Fruit fly (Drosophila melanogaster) whole organism, adult: Measurements from ENCODE around the gene Ir7b.

ENCODE experiments used
- CG12768 ChIP-seq: fragments of 200-800 bp; sonication (Bioruptor generic); optimal IDR thresholded peaks from 2 replicates; lab custom pipeline; 2017; ENCODE audit warnings: missing biosample characterization, missing genetic modification characterization, mild to moderate bottlenecking, moderate library complexity, missing genetic modification reagents
- CG33017 ChIP-seq: fragments of 200-800 bp; sonication (Bioruptor generic); optimal IDR thresholded peaks from 2 replicates; lab custom pipeline; 2018; ENCODE audit warnings: missing biosample characterization, mild to moderate bottlenecking, missing genetic modification characterization, moderate library complexity
- CG5204 ChIP-seq: fragments of 200-800 bp; sonication (Bioruptor generic); optimal IDR thresholded peaks from 2 replicates; lab custom pipeline; 2016; ENCODE audit warnings: missing biosample characterization, missing genetic modification characterization
- Mnt ChIP-seq: fragments of 200-800 bp; sonication (Bioruptor generic); optimal IDR thresholded peaks from 2 replicates; lab custom pipeline; 2016; ENCODE audit warnings: missing biosample characterization, mild to moderate bottlenecking, missing genetic modification characterization
- kay ChIP-seq: fragments of 200-800 bp; sonication (Bioruptor generic); peaks from one replicate; lab custom pipeline; 2016; ENCODE audit warnings: missing biosample characterization, missing genetic modification characterization, borderline replicate concordance
- ovo ChIP-seq: fragments of 200-800 bp; sonication (Bioruptor generic); optimal IDR thresholded peaks from 2 replicates; lab custom pipeline; 2016; ENCODE audit warnings: missing biosample characterization, missing genetic modification characterization
- tj ChIP-seq: fragments of 200-800 bp; sonication (Bioruptor generic); optimal IDR thresholded peaks from 3 replicates; lab custom pipeline; 2017; ENCODE audit warnings: missing biosample characterization, mild to moderate bottlenecking, missing genetic modification characterization, moderate library complexity
- toe ChIP-seq: fragments of 200-800 bp; sonication (Bioruptor generic); optimal IDR thresholded peaks from 2 replicates; lab custom pipeline; 2016; ENCODE audit warnings: missing biosample characterization, missing genetic modification characterization

DNA sequence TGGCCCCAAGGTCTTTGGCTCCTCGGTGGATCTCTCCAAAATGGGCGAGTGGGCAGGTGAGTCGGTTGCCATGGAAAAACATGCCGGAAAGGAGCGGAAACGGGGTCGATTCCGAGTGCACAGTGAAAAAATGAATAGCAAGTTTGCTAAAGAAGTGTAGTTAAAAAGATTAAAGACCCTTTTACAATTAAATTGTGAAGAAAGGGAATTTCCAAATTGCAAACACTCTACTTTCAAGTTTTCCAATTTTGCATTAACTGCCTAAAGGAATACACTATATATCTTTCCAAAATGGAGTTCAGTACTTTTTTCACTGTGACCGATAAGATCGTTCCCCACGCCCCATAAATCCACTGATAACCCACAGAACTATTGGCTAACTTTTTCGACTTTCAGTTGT is 42.7 kb upstream of the Ir7b start:
- TF ChIP-seq toe (GFP tag; lab: Kevin White, UChicago) (no peak), CG33017 (tag; lab: Kevin White, UChicago) (no peak), tj (no peak), kay (GFP tag; lab: Kevin White, UChicago) (no peak), Mnt (no peak), CG12768 (GFP tag; lab: Kevin White, UChicago) (no peak), ovo (GFP tag; lab: Kevin White, UChicago) (no peak), CG5204 (GFP tag; lab: Kevin White, UChicago) (no peak)
